Fruit fly (Drosophila melanogaster) whole organism, prepupa: ENCODE measurements around the gene Send1.

Experiments
- CG10669 ChIP-seq: fragments of 200-800 bp; sonication (Bioruptor generic); optimal IDR thresholded peaks from 3 replicates; lab custom pipeline; 2018; ENCODE audit warnings: missing biosample characterization, mild to moderate bottlenecking, missing genetic modification characterization, moderate library complexity
- CG11294 ChIP-seq: fragments of 200-800 bp; sonication (Bioruptor generic); IDR thresholded peaks from 2 replicates; pipeline ENCODE4 v1.3.6; 2022; ENCODE audit warnings: missing biosample characterization, missing genetic modification characterization
- CG11762 ChIP-seq: fragments of 200-800 bp; sonication (Bioruptor generic); optimal IDR thresholded peaks from 3 replicates; lab custom pipeline; 2016; ENCODE audit warnings: missing biosample characterization, missing genetic modification characterization; ENCODE audit not compliant: insufficient read depth
- CG1621 ChIP-seq: fragments of 200-800 bp; sonication (Bioruptor generic); optimal IDR thresholded peaks from 3 replicates; lab custom pipeline; 2018; ENCODE audit warnings: missing biosample characterization, mild to moderate bottlenecking, missing genetic modification characterization
- CG16779 ChIP-seq: fragments of 200-800 bp; sonication (Bioruptor generic); optimal IDR thresholded peaks from 3 replicates; lab custom pipeline; 2017; ENCODE audit warnings: missing biosample characterization, mild to moderate bottlenecking, missing genetic modification characterization
- CG31627 ChIP-seq: fragments of 200-800 bp; sonication (Bioruptor generic); optimal IDR thresholded peaks from 3 replicates; lab custom pipeline; 2016; ENCODE audit warnings: missing biosample characterization, missing genetic modification characterization
- CG34406 ChIP-seq: fragments of 200-800 bp; sonication (Bioruptor generic); optimal IDR thresholded peaks from 3 replicates; lab custom pipeline; 2016; ENCODE audit warnings: missing biosample characterization, missing genetic modification characterization
- CG4318 ChIP-seq: fragments of 200-800 bp; sonication (Bioruptor generic); optimal IDR thresholded peaks from 3 replicates; lab custom pipeline; 2017; ENCODE audit warnings: missing biosample characterization, mild to moderate bottlenecking, missing genetic modification characterization
- CG6163 ChIP-seq: fragments of 200-800 bp; sonication (Bioruptor generic); IDR thresholded peaks from 3 replicates; pipeline ENCODE4 v1.3.6; 2022; ENCODE audit warnings: missing biosample characterization, missing genetic modification characterization
- CG6792 ChIP-seq: fragments of 200-800 bp; sonication (Bioruptor generic); optimal IDR thresholded peaks from 3 replicates; lab custom pipeline; 2016; ENCODE audit warnings: missing biosample characterization, missing genetic modification characterization
- CG6854 ChIP-seq: fragments of 200-800 bp; sonication (Bioruptor generic); optimal IDR thresholded peaks from 2 replicates; lab custom pipeline; 2017; ENCODE audit warnings: missing biosample characterization, mild to moderate bottlenecking, missing genetic modification characterization
- CG8119 ChIP-seq: fragments of 200-800 bp; sonication (Bioruptor generic); IDR thresholded peaks from 3 replicates; pipeline ENCODE4 v1.3.6; 2022; ENCODE audit warnings: missing biosample characterization, missing genetic modification characterization
- CG8319 ChIP-seq: fragments of 200-800 bp; sonication (Bioruptor generic); optimal IDR thresholded peaks from 3 replicates; lab custom pipeline; 2016; ENCODE audit warnings: missing biosample characterization, missing genetic modification characterization
- Eip75B ChIP-seq: fragments of 200-800 bp; sonication (Bioruptor generic); optimal IDR thresholded peaks from 3 replicates; lab custom pipeline; 2016; ENCODE audit warnings: missing biosample characterization, missing genetic modification characterization
- Eip78C ChIP-seq: fragments of 200-800 bp; sonication (Bioruptor generic); peaks from one replicate; lab custom pipeline; 2016; ENCODE audit warnings: missing biosample characterization, missing genetic modification characterization
- Ets21C ChIP-seq: fragments of 200-800 bp; sonication (Bioruptor generic); optimal IDR thresholded peaks from 3 replicates; lab custom pipeline; 2016; ENCODE audit warnings: missing biosample characterization, missing genetic modification characterization
- Gug ChIP-seq: fragments of 200-800 bp; sonication (Bioruptor generic); IDR thresholded peaks from 2 replicates; pipeline ENCODE4 v1.3.6; 2022; ENCODE audit warnings: missing biosample characterization, missing genetic modification characterization
- Hr38 ChIP-seq: sonication (Bioruptor generic); optimal IDR thresholded peaks from 2 replicates; lab custom pipeline; 2016; ENCODE audit warnings: missing biosample characterization, missing genetic modification characterization
- Hr4 ChIP-seq: fragments of 200-800 bp; sonication (Bioruptor generic); optimal IDR thresholded peaks from 3 replicates; lab custom pipeline; 2016; ENCODE audit warnings: missing biosample characterization, missing genetic modification characterization
- Smox ChIP-seq: fragments of 200-800 bp; sonication (Bioruptor generic); optimal IDR thresholded peaks from 3 replicates; lab custom pipeline; 2016; ENCODE audit warnings: missing biosample characterization, missing genetic modification characterization
- Sox14 ChIP-seq: fragments of 200-800 bp; sonication (Bioruptor generic); optimal IDR thresholded peaks from 3 replicates; lab custom pipeline; 2016; ENCODE audit warnings: missing biosample characterization, missing genetic modification characterization
- cyc ChIP-seq: fragments of 200-800 bp; sonication (Bioruptor generic); optimal IDR thresholded peaks from 3 replicates; lab custom pipeline; 2016; ENCODE audit warnings: missing biosample characterization, missing genetic modification characterization
- dac ChIP-seq: fragments of 200-800 bp; sonication (Bioruptor generic); optimal IDR thresholded peaks from 2 replicates; lab custom pipeline; 2017; ENCODE audit warnings: missing biosample characterization, mild to moderate bottlenecking, missing genetic modification characterization
- dsx ChIP-seq: fragments of 200-800 bp; optimal IDR thresholded peaks from 3 replicates; lab custom pipeline; 2019; ENCODE audit warnings: missing biosample characterization, mild to moderate bottlenecking, missing genetic modification characterization, moderate library complexity; ENCODE audit not compliant: poor library complexity, severe bottlenecking
- esn ChIP-seq: fragments of 200-800 bp; sonication (Bioruptor generic); optimal IDR thresholded peaks from 2 replicates; lab custom pipeline; 2016; ENCODE audit warnings: missing biosample characterization, mild to moderate bottlenecking, missing genetic modification characterization, moderate library complexity
- fd59A ChIP-seq: fragments of 200-800 bp; sonication (Bioruptor generic); optimal IDR thresholded peaks from 2 replicates; lab custom pipeline; 2017; ENCODE audit warnings: missing biosample characterization, mild to moderate bottlenecking, missing genetic modification characterization, missing genetic modification reagents
- fkh ChIP-seq: fragments of 200-800 bp; sonication (Bioruptor generic); optimal IDR thresholded peaks from 3 replicates; lab custom pipeline; 2017; ENCODE audit warnings: missing biosample characterization, mild to moderate bottlenecking, missing genetic modification characterization, moderate library complexity
- lz ChIP-seq: fragments of 200-800 bp; sonication (Bioruptor generic); optimal IDR thresholded peaks from 3 replicates; lab custom pipeline; 2016; ENCODE audit warnings: missing biosample characterization, missing genetic modification characterization
- salr ChIP-seq, 2 experiments: fragments of 200-800 bp; sonication (Bioruptor generic); optimal IDR thresholded peaks; 3 replicates each; lab custom pipeline; 2016 to 2018; ENCODE audit warnings: missing biosample characterization in 2 of 2, missing genetic modification characterization in 2 of 2, mild to moderate bottlenecking in 1 of 2
- ss ChIP-seq, 2 experiments: fragments of 200-800 bp; sonication (Bioruptor generic); optimal IDR thresholded peaks; 2 replicates in 1 of 2; 3 replicates in 1 of 2; lab custom pipeline; 2017 to 2018; ENCODE audit warnings: mild to moderate bottlenecking in 2 of 2, missing biosample characterization in 2 of 2, missing genetic modification characterization in 2 of 2, moderate library complexity in 1 of 2
- svp ChIP-seq: fragments of 200-800 bp; sonication (Bioruptor generic); peaks from one replicate; lab custom pipeline; 2016; ENCODE audit warnings: missing biosample characterization, missing genetic modification characterization
- topi ChIP-seq: fragments of 200-800 bp; sonication (Bioruptor generic); optimal IDR thresholded peaks from 3 replicates; lab custom pipeline; 2016; ENCODE audit warnings: missing biosample characterization, missing genetic modification characterization
- vri ChIP-seq: fragments of 200-800 bp; sonication (Bioruptor generic); optimal IDR thresholded peaks from 3 replicates; lab custom pipeline; 2016; ENCODE audit warnings: missing biosample characterization, mild to moderate bottlenecking, missing genetic modification characterization

Send1 gene

dm6 chr2L:2214004-2214403 lies 40.8 kb downstream of the Send1 start, which contains the start of the genes Uch and CG34174 (continued):
- TF ChIP-seq CG11762 (GFP tag; lab: Kevin White, UChicago) (no peak), CG4318 (GFP tag; lab: Kevin White, UChicago) (no peak), fd59A (GFP tag; lab: Kevin White, UChicago) (no peak), Sox14 (peak; percentile 70), CG11294 (GFP tag; lab: Robert Waterston, UW) (no peak)

- TF ChIP-seq Ets21C (GFP tag; lab: Kevin White, UChicago) (no peak), topi (GFP tag; lab: Kevin White, UChicago) (no peak), esn (GFP tag; lab: Kevin White, UChicago) (no peak), Smox (no peak), Hr38 (GFP tag; lab: Kevin White, UChicago) (no peak), Eip78C (peak; percentile 58)
- TF ChIP-seq, all 60 proteins: peak for 1
Measured at dm6 chr2L:2212478-2212877, 42.4 kb downstream of the Send1 start, which contains the start of gene CG15385. Gene CG15385 (minus strand): TSS chr2L:2212571.

- TF ChIP-seq Ets21C (GFP tag; lab: Kevin White, UChicago) (no peak), CG11762 (GFP tag; lab: Kevin White, UChicago) (no peak), CG6854 (no peak), Eip75B (no peak), CG6163 (GFP tag; lab: Robert Waterston, UW) (no peak), dsx (GFP tag; lab: Kevin White, UChicago) (no peak), dac (GFP tag; lab: Kevin White, UChicago) (no peak), fkh (GFP tag; lab: Kevin White, UChicago) (no peak), CG10669 (GFP tag; lab: Kevin White, UChicago) (no peak), CG6792 (GFP tag; lab: Kevin White, UChicago) (no peak), salr (GFP tag; optimal IDR thresholded peaks at IDR 0.05; lab: Kevin White, UChicago) (no peak), Eip78C (no peak), lz (GFP tag; lab: Kevin White, UChicago) (no peak)
- TF ChIP-seq, all 60 proteins: peak for 0
Measured at dm6 chr2L:2209002-2209401, 45.8 kb downstream of the Send1 start, which contains the start of gene CG33124. Gene CG33124 (minus strand): TSS chr2L:2209102.

DNA sequence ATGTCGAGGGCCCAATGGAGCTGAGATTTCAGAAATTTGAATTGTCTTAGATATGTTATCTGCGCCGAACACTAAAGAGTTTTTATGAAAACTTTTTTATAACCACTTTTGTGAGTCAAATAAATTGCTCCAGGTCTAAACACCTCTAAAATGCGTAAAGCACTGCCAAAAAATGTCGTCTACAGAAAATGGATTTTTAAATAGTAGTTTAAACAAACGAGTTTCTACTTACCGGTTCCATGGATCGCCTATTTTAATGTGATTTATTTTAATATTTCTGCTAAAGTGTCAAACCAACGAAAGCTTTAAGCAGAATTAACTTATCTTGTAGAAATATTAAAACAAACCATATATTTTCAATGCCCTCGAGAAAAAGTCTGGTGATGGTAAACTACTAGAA lies 48.8 kb downstream of the Send1 start, which contains the start of gene CG31668:
Gene CG31668 (minus strand): TSS at position 101 of the 400 bp plus-strand sequence.
- no peak for TF ChIP-seq CG8319 (GFP tag; lab: Kevin White, UChicago)
- TF ChIP-seq CG31627: no peak
- TF ChIP-seq salr (GFP tag; optimal IDR thresholded peaks at IDR 0.05; lab: Kevin White, UChicago): no peak
- TF ChIP-seq lz (GFP tag; lab: Kevin White, UChicago): no peak
- no peak for TF ChIP-seq CG11294 (GFP tag; lab: Robert Waterston, UW)
- no peak for TF ChIP-seq CG34406 (GFP tag; lab: Kevin White, UChicago)
- no peak for TF ChIP-seq CG1621 (tag; lab: Kevin White, UChicago)
- TF ChIP-seq CG10669 (GFP tag; lab: Kevin White, UChicago): no peak
- no peak for TF ChIP-seq Hr4 (GFP tag; lab: Kevin White, UChicago)
- TF ChIP-seq topi (GFP tag; lab: Kevin White, UChicago): no peak
- no peak for TF ChIP-seq cyc
- no peak for TF ChIP-seq CG16779
- no peak for TF ChIP-seq fd59A (GFP tag; lab: Kevin White, UChicago)
- no peak for TF ChIP-seq Gug
- TF ChIP-seq ss (GFP tag; optimal IDR thresholded peaks at IDR 0.05; lab: Kevin White, UChicago): no peak
- no peak for TF ChIP-seq vri
- no peak for TF ChIP-seq Eip75B
- no peak for TF ChIP-seq CG8119 (GFP tag; lab: Robert Waterston, UW)
- TF ChIP-seq svp (GFP tag; lab: Kevin White, UChicago): no peak
